Fruit fly (Drosophila melanogaster) whole organism, prepupa: ENCODE data around the gene LSm7.

ENCODE experiments used
- Hr38 ChIP-seq: sonication (Bioruptor generic); optimal IDR thresholded peaks from 2 replicates; lab custom pipeline; 2016; ENCODE audit warnings: missing biosample characterization, missing genetic modification characterization
- Met ChIP-seq: fragments of 200-800 bp; sonication (Bioruptor generic); optimal IDR thresholded peaks from 3 replicates; lab custom pipeline; 2016; ENCODE audit warnings: missing biosample characterization, missing genetic modification characterization
- Sox102F ChIP-seq: fragments of 200-800 bp; sonication (Bioruptor generic); optimal IDR thresholded peaks from 2 replicates; lab custom pipeline; 2016; ENCODE audit warnings: missing biosample characterization, mild to moderate bottlenecking, missing genetic modification characterization

DNA sequence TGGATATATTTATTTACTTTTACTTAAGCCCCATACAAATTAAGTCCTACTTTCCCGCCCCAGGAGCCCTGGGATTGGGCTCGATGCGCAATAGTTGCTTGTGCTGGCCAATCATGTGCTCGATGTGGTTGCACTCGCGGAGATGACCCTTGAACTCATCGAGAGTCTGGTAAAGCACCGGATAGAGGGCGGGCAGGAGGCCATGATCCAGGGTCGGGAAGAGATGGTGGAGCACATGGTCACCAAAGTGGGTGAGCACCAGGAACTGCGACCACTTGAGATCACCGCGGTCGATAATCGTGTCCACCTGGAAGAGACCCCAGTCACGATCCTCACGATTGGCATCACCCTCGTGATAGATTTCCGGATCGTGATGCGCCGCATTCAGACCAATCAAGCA, 46.0 kb upstream of the LSm7 start:
- TF ChIP-seq Met (GFP tag; lab: Kevin White, UChicago) (no peak), Hr38 (GFP tag; lab: Kevin White, UChicago) (no peak), Sox102F (GFP tag; lab: Kevin White, UChicago) (no peak)
